Comparison of ENCODE assay signal across 5 fruit fly cellular contexts in genomic region chr3L:15510787-15511186, dm6.
TF ChIP-seq lines count a peak whose summit lies in the region.

TSS of gene MsrA (plus strand) at chr3L:15511052.

- TF ChIP-seq CTCF in whole organism, embryonic (GFP tag; optimal IDR thresholded peaks at IDR 0.05; lab: Kevin White, UChicago): no peak

TF ChIP-seq in whole organism, adult, 20 proteins besides CTCF, POLR2A, EP300 and RAD21:
- TF ChIP-seq CG14711 (tag; optimal IDR thresholded peaks at IDR 0.05; lab: Kevin White, UChicago) (no peak), CG12768 (GFP tag; optimal IDR thresholded peaks at IDR 0.05; lab: Kevin White, UChicago) (no peak), bab1 (GFP tag; optimal IDR thresholded peaks at IDR 0.05; lab: Kevin White, UChicago) (peak; percentile 36), CG33017 (tag; optimal IDR thresholded peaks at IDR 0.05; lab: Kevin White, UChicago) (peak; percentile 12), cnc (optimal IDR thresholded peaks at IDR 0.05; lab: Kevin White, UChicago) (no peak), cic (GFP tag; optimal IDR thresholded peaks at IDR 0.05; lab: Kevin White, UChicago) (peak; percentile 49), Hr96 (GFP tag; optimal IDR thresholded peaks at IDR 0.05; lab: Kevin White, UChicago) (peak; percentile 2), Mnt (GFP tag; optimal IDR thresholded peaks at IDR 0.05; lab: Kevin White, UChicago) (peak; percentile 51), kay (GFP tag; lab: Kevin White, UChicago; ENCODE audit: borderline replicate concordance) (peak; percentile 31), CG7101 (tag; optimal IDR thresholded peaks at IDR 0.05; lab: Kevin White, UChicago) (peak; percentile 20), tj (GFP tag; optimal IDR thresholded peaks at IDR 0.05; lab: Kevin White, UChicago) (peak; percentile 80)

TF ChIP-seq in whole organism, embryonic, 481 proteins besides CTCF, POLR2A, EP300 and RAD21 (continues in another document):
- TF ChIP-seq CG18619 (GFP tag; optimal IDR thresholded peaks at IDR 0.05; lab: Kevin White, UChicago) (no peak), Opbp (GFP tag; IDR thresholded peaks at IDR 0.05; lab: Robert Waterston, UW; ENCODE audit: partially characterized antibody) (no peak), stc (GFP tag; IDR thresholded peaks at IDR 0.05; lab: Robert Waterston, UW) (no peak), ind (GFP tag; optimal IDR thresholded peaks at IDR 0.05; lab: Kevin White, UChicago) (no peak), CG14050 (GFP tag; IDR thresholded peaks at IDR 0.05; lab: Robert Waterston, UW) (no peak), CG4854 (GFP tag; optimal IDR thresholded peaks at IDR 0.05; lab: Kevin White, UChicago) (no peak), CG3163 (GFP tag; optimal IDR thresholded peaks at IDR 0.05; lab: Kevin White, UChicago) (peak; percentile 59), CG15696 (tag; optimal IDR thresholded peaks at IDR 0.05; lab: Kevin White, UChicago) (no peak), Sry-β (GFP tag; optimal IDR thresholded peaks at IDR 0.05; lab: Kevin White, UChicago) (no peak), CG17568 (GFP tag; optimal IDR thresholded peaks at IDR 0.05; lab: Kevin White, UChicago) (no peak), Usf (GFP tag; optimal IDR thresholded peaks at IDR 0.05; lab: Kevin White, UChicago) (no peak), CG3726 (GFP tag; IDR thresholded peaks at IDR 0.05; lab: Robert Waterston, UW) (no peak), CG10431 (GFP tag; optimal IDR thresholded peaks at IDR 0.05; lab: Kevin White, UChicago) (no peak), MTF-1 (GFP tag; optimal IDR thresholded peaks at IDR 0.05; lab: Kevin White, UChicago; ENCODE audit: borderline replicate concordance) (no peak), dan (GFP tag; IDR thresholded peaks at IDR 0.05; lab: Robert Waterston, UW) (no peak), fru (optimal IDR thresholded peaks at IDR 0.05; lab: Kevin White, UChicago) (no peak), HmgZ (tag; optimal IDR thresholded peaks at IDR 0.05; lab: Kevin White, UChicago) (no peak), NC2α (GFP tag; optimal IDR thresholded peaks at IDR 0.05; lab: Kevin White, UChicago) (no peak), CG10654 (GFP tag; optimal IDR thresholded peaks at IDR 0.05; lab: Kevin White, UChicago) (no peak), CG34376 (GFP tag; optimal IDR thresholded peaks at IDR 0.05; lab: Kevin White, UChicago) (peak; percentile 28), ken (GFP tag; IDR thresholded peaks at IDR 0.05; lab: Robert Waterston, UW) (no peak)

TF ChIP-seq in whole organism, prepupa, 60 proteins besides CTCF, POLR2A, EP300 and RAD21 (continues in another document):
- TF ChIP-seq esn (GFP tag; optimal IDR thresholded peaks at IDR 0.05; lab: Kevin White, UChicago) (peak; percentile 7), Gug (GFP tag; IDR thresholded peaks at IDR 0.05; lab: Robert Waterston, UW) (no peak), svp (GFP tag; lab: Kevin White, UChicago) (peak; percentile 80), CG4318 (GFP tag; optimal IDR thresholded peaks at IDR 0.05; lab: Kevin White, UChicago) (no peak), Hr4 (GFP tag; optimal IDR thresholded peaks at IDR 0.05; lab: Kevin White, UChicago) (no peak), achi (GFP tag; optimal IDR thresholded peaks at IDR 0.05; lab: Kevin White, UChicago) (no peak), CG6163 (GFP tag; IDR thresholded peaks at IDR 0.05; lab: Robert Waterston, UW) (no peak), fd59A (GFP tag; optimal IDR thresholded peaks at IDR 0.05; lab: Kevin White, UChicago) (no peak), Eip75B (GFP tag; optimal IDR thresholded peaks at IDR 0.05; lab: Kevin White, UChicago) (peak; percentile 17), CG11294 (GFP tag; IDR thresholded peaks at IDR 0.05; lab: Robert Waterston, UW) (no peak), CG9139 (GFP tag; optimal IDR thresholded peaks at IDR 0.05; lab: Kevin White, UChicago) (no peak), spab (GFP tag; optimal IDR thresholded peaks at IDR 0.05; lab: Kevin White, UChicago) (no peak), CG6276 (GFP tag; optimal IDR thresholded peaks at IDR 0.05; lab: Kevin White, UChicago) (no peak), CG8632 (GFP tag; optimal IDR thresholded peaks at IDR 0.05; lab: Kevin White, UChicago) (no peak), Eip93F (GFP tag; optimal IDR thresholded peaks at IDR 0.05; lab: Kevin White, UChicago) (no peak), cyc (GFP tag; optimal IDR thresholded peaks at IDR 0.05; lab: Kevin White, UChicago) (no peak), CG11902 (GFP tag; optimal IDR thresholded peaks at IDR 0.05; lab: Kevin White, UChicago) (no peak), dac (GFP tag; optimal IDR thresholded peaks at IDR 0.05; lab: Kevin White, UChicago) (no peak), Hr39 (GFP tag; optimal IDR thresholded peaks at IDR 0.05; lab: Kevin White, UChicago) (no peak), fkh (GFP tag; optimal IDR thresholded peaks at IDR 0.05; lab: Kevin White, UChicago) (no peak), CG7368 (GFP tag; optimal IDR thresholded peaks at IDR 0.05; lab: Kevin White, UChicago) (no peak), vri (GFP tag; optimal IDR thresholded peaks at IDR 0.05; lab: Kevin White, UChicago) (peak; percentile 37), lz (GFP tag; optimal IDR thresholded peaks at IDR 0.05; lab: Kevin White, UChicago) (no peak)

TF ChIP-seq in whole organism, pupa, 21 proteins besides CTCF, POLR2A, EP300 and RAD21:
- TF ChIP-seq CG12605 (GFP tag; IDR thresholded peaks at IDR 0.05; lab: Robert Waterston, UW): peak; percentile 30; the same call in 1 of the 2 replicates
- no peak for TF ChIP-seq CG32121 (GFP tag; IDR thresholded peaks at IDR 0.05; lab: Robert Waterston, UW)
- peak; percentile 18 for TF ChIP-seq gl (tag; optimal IDR thresholded peaks at IDR 0.05; lab: Kevin White, UChicago)
- peak; percentile 9 for TF ChIP-seq Pif1A (GFP tag; optimal IDR thresholded peaks at IDR 0.05; lab: Kevin White, UChicago)
- no peak for TF ChIP-seq Snoo (tag; optimal IDR thresholded peaks at IDR 0.05; lab: Kevin White, UChicago)
- TF ChIP-seq Pif1B (GFP tag; optimal IDR thresholded peaks at IDR 0.05; lab: Kevin White, UChicago): peak; percentile 15
- TF ChIP-seq fd96Ca (GFP tag; IDR thresholded peaks at IDR 0.05; lab: Robert Waterston, UW): no peak
- peak; percentile 1 for TF ChIP-seq EcR (GFP tag; optimal IDR thresholded peaks at IDR 0.05; lab: Kevin White, UChicago)

TF ChIP-seq in whole organism, wandering third instar larva, 38 proteins besides CTCF, POLR2A, EP300 and RAD21:
- peak; percentile 81 for TF ChIP-seq Dif (GFP tag; optimal IDR thresholded peaks at IDR 0.05; lab: Kevin White, UChicago; ENCODE audit: partially characterized antibody)
- no peak for TF ChIP-seq sv (GFP tag; optimal IDR thresholded peaks at IDR 0.05; lab: Kevin White, UChicago)
- no peak for TF ChIP-seq Hr83 (GFP tag; optimal IDR thresholded peaks at IDR 0.05; lab: Kevin White, UChicago; ENCODE audit: poor library complexity, severe bottlenecking)
- peak; percentile 25 for TF ChIP-seq Sp1 (GFP tag; optimal IDR thresholded peaks at IDR 0.05; lab: Kevin White, UChicago)
- TF ChIP-seq psq (GFP tag; optimal IDR thresholded peaks at IDR 0.05; lab: Kevin White, UChicago): no peak
- peak; percentile 28 for TF ChIP-seq h (GFP tag; optimal IDR thresholded peaks at IDR 0.05; lab: Kevin White, UChicago)
- TF ChIP-seq fru (GFP tag; optimal IDR thresholded peaks at IDR 0.05; lab: Kevin White, UChicago): no peak
- TF ChIP-seq OdsH (GFP tag; optimal IDR thresholded peaks at IDR 0.05; lab: Kevin White, UChicago): peak; percentile 16
- no peak for TF ChIP-seq Hr78 (GFP tag; optimal IDR thresholded peaks at IDR 0.05; lab: Kevin White, UChicago)
- peak; percentile 74 to 84 for TF ChIP-seq dl (GFP tag; optimal IDR thresholded peaks at IDR 0.05; lab: Kevin White, UChicago; ENCODE audit: insufficient read depth in 1 of 2, partially characterized antibody in 2 of 2)
- TF ChIP-seq sage (GFP tag; optimal IDR thresholded peaks at IDR 0.05; lab: Kevin White, UChicago): no peak
- no peak for TF ChIP-seq Abd-B (GFP tag; optimal IDR thresholded peaks at IDR 0.05; lab: Kevin White, UChicago)
- peak; percentile 9 for TF ChIP-seq rgr (GFP tag; optimal IDR thresholded peaks at IDR 0.05; lab: Kevin White, UChicago)
- no peak for TF ChIP-seq lola (GFP tag; optimal IDR thresholded peaks at IDR 0.05; lab: Kevin White, UChicago)
- TF ChIP-seq jim (GFP tag; optimal IDR thresholded peaks at IDR 0.05; lab: Kevin White, UChicago): no peak
- TF ChIP-seq br (GFP tag; optimal IDR thresholded peaks at IDR 0.05; lab: Kevin White, UChicago): no peak
- TF ChIP-seq Vsx2 (GFP tag; optimal IDR thresholded peaks at IDR 0.05; lab: Kevin White, UChicago; ENCODE audit: partially characterized antibody): no peak
- TF ChIP-seq foxo (GFP tag; optimal IDR thresholded peaks at IDR 0.05; lab: Kevin White, UChicago): no peak
TF ChIP-seq in whole organism, wandering third instar larva: peak in this region for 6.
